Worm (Caenorhabditis elegans) whole organism, mixed stage, embryonic: ENCODE results near the gene sng-1.

ENCODE experiments used
- blmp-1 ChIP-seq: fragments of 150-350 bp; optimal IDR thresholded peaks from 2 replicates; lab custom pipeline; 2014; ENCODE audit warnings: missing biosample characterization, missing genetic modification characterization
- ceh-43 ChIP-seq: fragments of 200-800 bp; sonication (Bioruptor generic); optimal IDR thresholded peaks from 2 replicates; lab custom pipeline; 2018; ENCODE audit warnings: mild to moderate bottlenecking, missing genetic modification characterization, moderate library complexity, missing compliant biosample characterization
- ces-1 ChIP-seq: fragments of 150-350 bp; optimal IDR thresholded peaks from 2 replicates; lab custom pipeline; 2014; ENCODE audit warnings: missing biosample characterization, missing genetic modification reagents, missing genetic modification characterization
- elt-1 ChIP-seq: sonication (generic microtip); optimal IDR thresholded peaks from 2 replicates; lab custom pipeline; 2017; ENCODE audit warnings: missing genetic modification characterization, mild to moderate bottlenecking, missing compliant biosample characterization, antibody characterized with exemption, moderate library complexity, borderline replicate concordance; ENCODE audit not compliant: insufficient read depth
- elt-3 ChIP-seq: fragments of 150-350 bp; optimal IDR thresholded peaks from 2 replicates; lab custom pipeline; 2014; ENCODE audit warnings: missing biosample characterization, missing genetic modification characterization
- lsy-2 ChIP-seq: fragments of 150-350 bp; optimal IDR thresholded peaks from 2 replicates; lab custom pipeline; 2014; ENCODE audit warnings: missing biosample characterization, missing genetic modification characterization
- mab-5 ChIP-seq: fragments of 150-350 bp; optimal IDR thresholded peaks from 2 replicates; lab custom pipeline; 2014; ENCODE audit warnings: missing biosample characterization, missing genetic modification characterization
- nhr-12 ChIP-seq: fragments of 150-350 bp; optimal IDR thresholded peaks from 2 replicates; lab custom pipeline; 2014; ENCODE audit warnings: missing biosample characterization, missing genetic modification characterization
- nhr-237 ChIP-seq: fragments of 150-350 bp; optimal IDR thresholded peaks from 2 replicates; lab custom pipeline; 2014; ENCODE audit warnings: missing biosample characterization, missing genetic modification characterization
- pha-4 ChIP-seq: fragments of 150-350 bp; optimal IDR thresholded peaks from 2 replicates; lab custom pipeline; 2018; ENCODE audit warnings: missing biosample characterization, missing genetic modification reagents, missing genetic modification characterization
- sptf-1 ChIP-seq: sonication (generic microtip); optimal IDR thresholded peaks from 2 replicates; lab custom pipeline; 2017; ENCODE audit warnings: mild to moderate bottlenecking, missing genetic modification characterization, moderate library complexity, missing compliant biosample characterization
- ztf-11 ChIP-seq: fragments of 150-350 bp; optimal IDR thresholded peaks from 2 replicates; lab custom pipeline; 2014; ENCODE audit warnings: missing biosample characterization, missing genetic modification characterization

ce11 chrX:7340394-7340793 lies 13.0 kb downstream of the sng-1 start:
- TF ChIP-seq pha-4 (tag; lab: Kevin White, UChicago) (no peak), ces-1 (GFP tag; lab: Kevin White, UChicago) (no peak), ceh-43 (GFP tag; lab: Kevin White, UChicago) (no peak), ztf-11 (tag; lab: Kevin White, UChicago) (no peak), nhr-12 (no peak), mab-5 (no peak), lsy-2 (tag; lab: Kevin White, UChicago) (no peak), sptf-1 (tag; lab: Kevin White, UChicago) (no peak), elt-3 (tag; lab: Kevin White, UChicago) (no peak), elt-1 (tag; lab: Kevin White, UChicago) (no peak), blmp-1 (tag; lab: Kevin White, UChicago) (no peak), nhr-237 (tag; lab: Kevin White, UChicago) (no peak)
